Fruit fly (Drosophila melanogaster) whole organism, wandering third instar larva: ENCODE measurements around the gene CG43759.

Experiments
- Abd-B ChIP-seq: fragments of >200 bp; optimal IDR thresholded peaks from 2 replicates; lab custom pipeline; 2017; ENCODE audit warnings: missing biosample characterization, missing genetic modification characterization
- CG32264 ChIP-seq: fragments of 200-800 bp; sonication (Bioruptor generic); optimal IDR thresholded peaks from 2 replicates; lab custom pipeline; 2016; ENCODE audit warnings: missing biosample characterization, missing genetic modification characterization
- CG9705 ChIP-seq: fragments of 200-800 bp; sonication (Bioruptor generic); optimal IDR thresholded peaks from 2 replicates; lab custom pipeline; 2018; ENCODE audit warnings: missing biosample characterization, mild to moderate bottlenecking, missing genetic modification characterization
- CrebA ChIP-seq: fragments of 200-800 bp; sonication (Bioruptor generic); optimal IDR thresholded peaks from 2 replicates; lab custom pipeline; 2016; ENCODE audit warnings: missing biosample characterization, mild to moderate bottlenecking, missing genetic modification characterization, borderline replicate concordance
- Dfd ChIP-seq: fragments of >200 bp; optimal IDR thresholded peaks from 2 replicates; lab custom pipeline; 2017; ENCODE audit warnings: missing biosample characterization, missing genetic modification characterization
- Dif ChIP-seq: fragments of 200-275, 200-300 bp; sonication (Bioruptor generic); optimal IDR thresholded peaks from 2 replicates; lab custom pipeline; 2018; ENCODE audit warnings: missing biosample characterization, missing genetic modification characterization; ENCODE audit not compliant: partially characterized antibody
- GATAd ChIP-seq: sonication (Bioruptor generic); optimal IDR thresholded peaks from 2 replicates; lab custom pipeline; 2016; ENCODE audit warnings: missing biosample characterization, missing genetic modification characterization
- HLH106 ChIP-seq: fragments of 200-800 bp; optimal IDR thresholded peaks from 3 replicates; lab custom pipeline; 2019; ENCODE audit warnings: missing biosample characterization, mild to moderate bottlenecking, missing genetic modification characterization, moderate library complexity
- Hnf4 ChIP-seq: fragments of 200-800 bp; sonication (Bioruptor generic); optimal IDR thresholded peaks from 2 replicates; lab custom pipeline; 2016; ENCODE audit warnings: missing biosample characterization, mild to moderate bottlenecking, missing genetic modification characterization
- Hr78 ChIP-seq: fragments of >200 bp; optimal IDR thresholded peaks from 2 replicates; lab custom pipeline; 2017; ENCODE audit warnings: missing biosample characterization, missing genetic modification characterization
- Hr83 ChIP-seq: fragments of 200-300 bp; sonication (Bioruptor generic); optimal IDR thresholded peaks from 2 replicates; lab custom pipeline; 2016; ENCODE audit warnings: missing biosample characterization, mild to moderate bottlenecking, missing genetic modification characterization, moderate library complexity; ENCODE audit not compliant: poor library complexity, severe bottlenecking
- Jra ChIP-seq: sonication (Bioruptor generic); optimal IDR thresholded peaks from 2 replicates; lab custom pipeline; 2016; ENCODE audit warnings: missing biosample characterization, missing genetic modification characterization
- Mio ChIP-seq: sonication (Bioruptor generic); optimal IDR thresholded peaks from 2 replicates; lab custom pipeline; 2016; ENCODE audit warnings: missing biosample characterization, missing genetic modification characterization
- Myc ChIP-seq: fragments of >200 bp; optimal IDR thresholded peaks from 2 replicates; lab custom pipeline; 2017
- OdsH ChIP-seq: fragments of 200-800 bp; sonication (Bioruptor generic); optimal IDR thresholded peaks from 2 replicates; lab custom pipeline; 2016; ENCODE audit warnings: missing biosample characterization, mild to moderate bottlenecking, missing genetic modification characterization
- Sp1 ChIP-seq: fragments of 200-800 bp; sonication (Bioruptor generic); optimal IDR thresholded peaks from 3 replicates; lab custom pipeline; 2019; ENCODE audit warnings: missing biosample characterization, mild to moderate bottlenecking, missing genetic modification characterization, moderate library complexity
- Vsx2 ChIP-seq: fragments of 200-300, 225-300 bp; sonication (Bioruptor generic); optimal IDR thresholded peaks from 2 replicates; lab custom pipeline; 2018; ENCODE audit warnings: missing biosample characterization, missing genetic modification characterization; ENCODE audit not compliant: partially characterized antibody
- br ChIP-seq: fragments of 200-800 bp; sonication (Bioruptor generic); optimal IDR thresholded peaks from 2 replicates; lab custom pipeline; 2016; ENCODE audit warnings: missing biosample characterization, missing genetic modification characterization
- brk ChIP-seq: fragments of 200-800 bp; sonication (Bioruptor generic); optimal IDR thresholded peaks from 2 replicates; lab custom pipeline; 2016; ENCODE audit warnings: missing biosample characterization, mild to moderate bottlenecking, missing genetic modification characterization
- dl ChIP-seq, 2 experiments: fragments of 175-275, 200-275 bp in 1 of 2; fragments of 200-275 bp in 1 of 2; sonication (Bioruptor generic); optimal IDR thresholded peaks; lab custom pipeline; 2018; ENCODE audit warnings: mild to moderate bottlenecking in 2 of 2, missing biosample characterization in 2 of 2, missing genetic modification characterization in 2 of 2, moderate library complexity in 2 of 2; ENCODE audit not compliant: partially characterized antibody in 2 of 2, insufficient read depth in 1 of 2
- dmrt93B ChIP-seq: fragments of 200-800 bp; sonication (Bioruptor generic); optimal IDR thresholded peaks from 2 replicates; lab custom pipeline; 2018; ENCODE audit warnings: missing biosample characterization, mild to moderate bottlenecking, missing genetic modification characterization
- dsf ChIP-seq: sonication (Bioruptor generic); optimal IDR thresholded peaks from 2 replicates; lab custom pipeline; 2016; ENCODE audit warnings: missing biosample characterization, missing genetic modification characterization, borderline replicate concordance
- ey ChIP-seq: fragments of 200-800 bp; sonication (Bioruptor generic); optimal IDR thresholded peaks from 2 replicates; lab custom pipeline; 2016; ENCODE audit warnings: missing biosample characterization, missing genetic modification characterization
- foxo ChIP-seq, 2 experiments: fragments of 200-800 bp; sonication (Bioruptor generic); optimal IDR thresholded peaks; 2 replicates in 1 of 2; 3 replicates in 1 of 2; lab custom pipeline; 2016 to 2017; ENCODE audit warnings: missing biosample characterization in 2 of 2, missing genetic modification characterization in 2 of 2
- fru ChIP-seq: fragments of 200-800 bp; sonication (Bioruptor generic); optimal IDR thresholded peaks from 3 replicates; lab custom pipeline; 2016; ENCODE audit warnings: missing biosample characterization, mild to moderate bottlenecking, missing genetic modification characterization
- h ChIP-seq: fragments of 200-800 bp; sonication (Bioruptor generic); optimal IDR thresholded peaks from 3 replicates; lab custom pipeline; 2016; ENCODE audit warnings: missing biosample characterization, mild to moderate bottlenecking, missing genetic modification characterization
- jim ChIP-seq: fragments of 175-275, 200-325 bp; sonication (Bioruptor generic); optimal IDR thresholded peaks from 2 replicates; lab custom pipeline; 2016; ENCODE audit warnings: missing biosample characterization, mild to moderate bottlenecking, missing genetic modification characterization
- lola ChIP-seq: fragments of >200 bp; optimal IDR thresholded peaks from 2 replicates; lab custom pipeline; 2017; ENCODE audit warnings: missing biosample characterization, missing genetic modification characterization
- pan ChIP-seq: fragments of >200 bp; optimal IDR thresholded peaks from 2 replicates; lab custom pipeline; 2017
- psq ChIP-seq: fragments of 200-800 bp; sonication (Bioruptor generic); optimal IDR thresholded peaks from 3 replicates; lab custom pipeline; 2017; ENCODE audit warnings: missing biosample characterization, mild to moderate bottlenecking, missing genetic modification characterization, moderate library complexity
- rgr ChIP-seq: fragments of 200-800 bp; sonication (Bioruptor generic); optimal IDR thresholded peaks from 3 replicates; lab custom pipeline; 2016; ENCODE audit warnings: missing biosample characterization, mild to moderate bottlenecking, missing genetic modification characterization
- sage ChIP-seq: fragments of 200-800 bp; sonication (Bioruptor generic); optimal IDR thresholded peaks from 2 replicates; lab custom pipeline; 2016; ENCODE audit warnings: missing biosample characterization, mild to moderate bottlenecking, missing genetic modification characterization
- usp ChIP-seq: fragments of >200 bp; optimal IDR thresholded peaks from 2 replicates; lab custom pipeline; 2017; ENCODE audit warnings: missing biosample characterization, missing genetic modification characterization
- woc ChIP-seq: sonication (Bioruptor generic); optimal IDR thresholded peaks from 2 replicates; lab custom pipeline; 2016; ENCODE audit warnings: missing biosample characterization, mild to moderate bottlenecking, missing genetic modification characterization

Gene CG43759

dm6 chrX:19028584-19028983 lies 98.4 kb downstream of the CG43759 start:
- TF ChIP-seq Hr78 (GFP tag; lab: Kevin White, UChicago) (no peak), Myc (lab: Kevin White, UChicago) (peak; percentile 80)

dm6 chrX:19033739-19034138 lies 103.6 kb downstream of the CG43759 start:
- TF ChIP-seq Dfd (GFP tag; lab: Kevin White, UChicago) (no peak), CrebA (no peak), Dif (no peak), br (GFP tag; lab: Kevin White, UChicago) (no peak), ey (GFP tag; lab: Kevin White, UChicago) (no peak), fru (no peak), pan (no peak), Abd-B (no peak), psq (no peak), GATAd (GFP tag; lab: Kevin White, UChicago) (no peak), dmrt93B (no peak), OdsH (GFP tag; lab: Kevin White, UChicago) (no peak), Jra (no peak), foxo (GFP tag; optimal IDR thresholded peaks at IDR 0.05; lab: Kevin White, UChicago) (no peak), Mio (no peak), Hr83 (GFP tag; lab: Kevin White, UChicago) (no peak), woc (GFP tag; lab: Kevin White, UChicago) (no peak), Hr78 (GFP tag; lab: Kevin White, UChicago) (no peak), jim (GFP tag; lab: Kevin White, UChicago) (no peak), usp (GFP tag; lab: Kevin White, UChicago) (no peak)

- TF ChIP-seq jim (GFP tag; lab: Kevin White, UChicago) = no peak
- TF ChIP-seq OdsH (GFP tag; lab: Kevin White, UChicago) = no peak
- no peak for TF ChIP-seq dl (GFP tag; optimal IDR thresholded peaks at IDR 0.05; lab: Kevin White, UChicago; ENCODE audit: insufficient read depth in 1 of 2, partially characterized antibody in 2 of 2)
- no peak for TF ChIP-seq psq
Observed at dm6 chrX:19037137-19037536, 107.0 kb downstream of the CG43759 start.

- no peak for TF ChIP-seq CG9705
- TF ChIP-seq brk (GFP tag; lab: Kevin White, UChicago) = no peak
- no peak for TF ChIP-seq sage (GFP tag; lab: Kevin White, UChicago)
- TF ChIP-seq Hr83 (GFP tag; lab: Kevin White, UChicago) = no peak
- TF ChIP-seq fru = no peak
- no peak for TF ChIP-seq ey (GFP tag; lab: Kevin White, UChicago)
Observed at dm6 chrX:19040261-19040660, 110.1 kb downstream of the CG43759 start.

dm6 chrX:19050142-19050541 lies 120.0 kb downstream of the CG43759 start, which contains the start of gene Diedel3:
Diedel3 (plus strand) TSS chrX:19050442.
- no peak for TF ChIP-seq Sp1
- no peak for TF ChIP-seq lola (GFP tag; lab: Kevin White, UChicago)
- no peak for TF ChIP-seq sage (GFP tag; lab: Kevin White, UChicago)
- no peak for TF ChIP-seq brk (GFP tag; lab: Kevin White, UChicago)
- TF ChIP-seq HLH106 (tag; lab: Kevin White, UChicago) = no peak
- no peak for TF ChIP-seq CrebA
- TF ChIP-seq br (GFP tag; lab: Kevin White, UChicago) = no peak
- TF ChIP-seq Abd-B = no peak
- TF ChIP-seq Mio = no peak
- TF ChIP-seq Hnf4 (GFP tag; lab: Kevin White, UChicago) = no peak
- TF ChIP-seq rgr = no peak
- TF ChIP-seq dl (GFP tag; optimal IDR thresholded peaks at IDR 0.05; lab: Kevin White, UChicago; ENCODE audit: insufficient read depth in 1 of 2, partially characterized antibody in 2 of 2) = no peak
- TF ChIP-seq Vsx2 (GFP tag; lab: Kevin White, UChicago) = no peak
- TF ChIP-seq woc (GFP tag; lab: Kevin White, UChicago) = no peak
- TF ChIP-seq CG32264 = no peak
- TF ChIP-seq h (GFP tag; lab: Kevin White, UChicago) = no peak
- no peak for TF ChIP-seq dsf
- TF ChIP-seq GATAd (GFP tag; lab: Kevin White, UChicago) = no peak
- no peak for TF ChIP-seq dmrt93B
- no peak for TF ChIP-seq OdsH (GFP tag; lab: Kevin White, UChicago)
